Fruit fly (Drosophila melanogaster): ENCODE data around the gene CG9312.
A peak's percentile ranks its signal among the peaks of the same experiment; 100 is the strongest.

The CG9312 gene

DNA sequence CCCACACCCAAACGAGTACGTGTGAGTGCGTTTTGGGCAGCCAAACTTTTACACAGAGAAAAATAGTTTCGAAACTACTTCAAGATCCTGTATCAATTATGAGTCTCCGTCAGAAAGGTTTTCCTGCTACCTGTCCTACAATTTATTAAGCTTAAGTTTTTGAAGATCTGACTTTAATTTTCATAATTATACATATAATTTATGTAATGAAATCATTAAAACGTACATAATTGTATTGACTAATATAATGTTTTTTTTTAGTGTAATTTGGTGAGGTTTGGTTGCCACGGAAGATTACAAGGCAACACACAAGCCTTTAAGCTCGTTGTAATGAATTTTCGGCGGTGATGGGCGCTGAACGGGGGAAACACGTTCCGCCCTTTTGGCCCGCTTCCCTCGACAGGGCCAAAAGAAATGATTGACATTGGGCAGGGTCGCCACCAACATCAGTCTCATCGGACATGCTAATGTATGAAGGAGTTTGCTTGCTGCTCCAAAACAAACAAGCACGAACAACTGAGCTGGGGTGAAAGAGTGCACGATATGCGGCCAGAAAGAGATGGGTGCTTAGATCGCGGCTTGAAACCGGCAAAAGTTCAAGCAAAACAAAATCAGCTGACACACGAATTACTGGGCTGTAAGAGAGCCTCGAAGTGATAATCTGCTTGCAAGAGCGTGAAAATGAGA is 28.6 kb downstream of the CG9312 start (continued):
- TF ChIP-seq cwo (GFP tag; optimal IDR thresholded peaks at IDR 0.05) (no peak), CG7271 (tag; optimal IDR thresholded peaks at IDR 0.05) (no peak), Tbp (GFP tag; optimal IDR thresholded peaks at IDR 0.05) (no peak), CG12744 (GFP tag; optimal IDR thresholded peaks at IDR 0.05) (no peak), trh (GFP tag; optimal IDR thresholded peaks at IDR 0.05) (no peak), PHDP (tag; optimal IDR thresholded peaks at IDR 0.05) (peak; percentile 81), chm (GFP tag; IDR thresholded peaks at IDR 0.05) (peak; percentile 31; the same call in 1 of the 2 replicates), Dip3 (GFP tag; optimal IDR thresholded peaks at IDR 0.05) (no peak), Deaf1 (tag; optimal IDR thresholded peaks at IDR 0.05) (peak; percentile 13), CG43689 (GFP tag; IDR thresholded peaks at IDR 0.05) (no peak), CG3847 (GFP tag; IDR thresholded peaks at IDR 0.05) (peak; percentile 18; the same call in 1 of the 2 replicates), kay (GFP tag; optimal IDR thresholded peaks at IDR 0.05) (no peak), wdn (GFP tag; IDR thresholded peaks at IDR 0.05) (no peak), CG8359 (GFP tag; optimal IDR thresholded peaks at IDR 0.05; ENCODE audit: borderline replicate concordance) (peak; percentile 27), Dip2 (GFP tag; IDR thresholded peaks at IDR 0.05) (no peak), YL-1 (GFP tag; optimal IDR thresholded peaks at IDR 0.05) (no peak), lola (GFP tag; optimal IDR thresholded peaks at IDR 0.05) (peak in 1 of 3 experiments; percentile 85), dpn (GFP tag; optimal IDR thresholded peaks at IDR 0.05) (peak in 1 of 2 experiments; percentile 62), CG7928 (GFP tag; optimal IDR thresholded peaks at IDR 0.05) (no peak), ind (GFP tag; optimal IDR thresholded peaks at IDR 0.05) (peak; percentile 51), ase (GFP tag; IDR thresholded peaks at IDR 0.05) (peak; percentile 57; the same call in 1 of the 3 replicates), CG9215 (GFP tag; IDR thresholded peaks at IDR 0.05) (no peak), inv (GFP tag; IDR thresholded peaks at IDR 0.05; ENCODE audit: partially characterized antibody) (no peak), zen (tag; optimal IDR thresholded peaks at IDR 0.05) (no peak), vvl (GFP tag; IDR thresholded peaks at IDR 0.05) (peak; percentile 80), ab (GFP tag; optimal IDR thresholded peaks at IDR 0.05) (no peak), row (GFP tag; IDR thresholded peaks at IDR 0.05) (peak; percentile 67), Elba2 (GFP tag; optimal IDR thresholded peaks at IDR 0.05) (no peak), CG10366 (GFP tag; IDR thresholded peaks at IDR 0.05) (peak; percentile 44; the same call in 1 of the 2 replicates), az2 (GFP tag; optimal IDR thresholded peaks at IDR 0.05) (peak; percentile 81), ken (GFP tag; IDR thresholded peaks at IDR 0.05) (peak; percentile 65; the same call in 1 of the 3 replicates), sr (GFP tag; IDR thresholded peaks at IDR 0.05) (no peak), Dp (GFP tag; optimal IDR thresholded peaks at IDR 0.05) (no peak), amos (GFP tag; IDR thresholded peaks at IDR 0.05; ENCODE audit: partially characterized antibody) (no peak), CG10543 (GFP tag; optimal IDR thresholded peaks at IDR 0.05) (no peak), CG18262 (tag; optimal IDR thresholded peaks at IDR 0.05) (peak; percentile 82), MBD-R2 (GFP tag; IDR thresholded peaks at IDR 0.05) (no peak), CG5245 (GFP tag; optimal IDR thresholded peaks at IDR 0.05) (peak; percentile 30), stc (GFP tag; IDR thresholded peaks at IDR 0.05) (peak; percentile 74), bigmax (GFP tag; optimal IDR thresholded peaks at IDR 0.05) (no peak), Sox100B (GFP tag; optimal IDR thresholded peaks at IDR 0.05) (peak; percentile 69), dimm (GFP tag; IDR thresholded peaks at IDR 0.05) (no peak), pan (optimal IDR thresholded peaks at IDR 0.05) (no peak), pan (GFP tag; optimal IDR thresholded peaks at IDR 0.05 in 1 of 2, IDR thresholded peaks at IDR 0.05 in 1 of 2) (peak in 1 of 2 experiments; percentile 50), sug (tag; optimal IDR thresholded peaks at IDR 0.05) (no peak), CG12659 (GFP tag; optimal IDR thresholded peaks at IDR 0.05) (peak; percentile 37), gsb (GFP tag; IDR thresholded peaks at IDR 0.05) (no peak), CG14860 (GFP tag; IDR thresholded peaks at IDR 0.05; ENCODE audit: partially characterized antibody) (no peak), CG10267 (tag; optimal IDR thresholded peaks at IDR 0.05) (peak; percentile 64), CG18011 (GFP tag; optimal IDR thresholded peaks at IDR 0.05) (no peak)

Data from whole organism, embryonic.